Fruit fly (Drosophila melanogaster): Measurements from ENCODE around the gene CG13310.

dm6 chr3L:8827868-8828159 is 27.5 kb upstream of the CG13310 start:
- TF ChIP-seq pnt (GFP tag; optimal IDR thresholded peaks at IDR 0.05) (no peak), CG8089 (GFP tag; optimal IDR thresholded peaks at IDR 0.05) (no peak), Oaz (GFP tag; IDR thresholded peaks at IDR 0.05) (no peak), ro (GFP tag; IDR thresholded peaks at IDR 0.05) (no peak), CG1792 (GFP tag; optimal IDR thresholded peaks at IDR 0.05) (no peak), CG15011 (GFP tag; optimal IDR thresholded peaks at IDR 0.05) (no peak), Meics (GFP tag; optimal IDR thresholded peaks at IDR 0.05) (no peak), CG15073 (GFP tag; optimal IDR thresholded peaks at IDR 0.05) (no peak)

Measured in whole organism, embryonic.